Worm (Caenorhabditis elegans) whole organism, early embryonic: Measurements from ENCODE around the gene gcl-1.
"Not testable (repeated sequence)": the region's sequence is repeated elsewhere in the genome, so short reads cannot be mapped to it uniquely, and the experiment has no call there.

Source experiments
- B0310.2 ChIP-seq: sonication (generic microtip); optimal IDR thresholded peaks from 2 replicates; lab custom pipeline; 2016; ENCODE audit warnings: mild to moderate bottlenecking, missing genetic modification characterization, missing compliant biosample characterization
- F13C5.2 ChIP-seq: sonication (generic microtip); optimal IDR thresholded peaks from 2 replicates; lab custom pipeline; 2017; ENCODE audit warnings: mild to moderate bottlenecking, missing genetic modification characterization, inconsistent platforms, missing compliant biosample characterization
- aly-1 ChIP-seq: sonication (generic microtip); optimal IDR thresholded peaks from 2 replicates; lab custom pipeline; 2016; ENCODE audit warnings: missing genetic modification characterization, missing compliant biosample characterization
- ama-1 ChIP-seq: fragments of 150-350 bp; optimal IDR thresholded peaks from 2 replicates; lab custom pipeline; 2014
- ceh-13 ChIP-seq: fragments of 200-800 bp; sonication (Bioruptor generic); optimal IDR thresholded peaks from 2 replicates; lab custom pipeline; 2018; ENCODE audit warnings: mild to moderate bottlenecking, missing genetic modification characterization, missing compliant biosample characterization
- ceh-36 ChIP-seq: sonication (generic microtip); optimal IDR thresholded peaks from 2 replicates; lab custom pipeline; 2016; ENCODE audit warnings: missing genetic modification characterization, inconsistent platforms, missing compliant biosample characterization
- ets-7 ChIP-seq: sonication (generic microtip); optimal IDR thresholded peaks from 2 replicates; lab custom pipeline; 2016; ENCODE audit warnings: missing genotype, missing genetic modification characterization, missing compliant biosample characterization
- flt-1 ChIP-seq: fragments of 200-800 bp; sonication (Bioruptor generic); IDR thresholded peaks from 2 replicates; pipeline ENCODE4 v1.3.6; 2022; ENCODE audit warnings: missing genetic modification characterization, missing compliant biosample characterization
- hmbx-1 ChIP-seq: sonication (generic microtip); optimal IDR thresholded peaks from 2 replicates; lab custom pipeline; 2016; ENCODE audit warnings: mild to moderate bottlenecking, missing genetic modification characterization, missing compliant biosample characterization
- hmg-4 ChIP-seq: fragments of 200-800 bp; sonication (Bioruptor generic); optimal IDR thresholded peaks from 2 replicates; lab custom pipeline; 2018; ENCODE audit warnings: mild to moderate bottlenecking, missing genetic modification characterization, missing compliant biosample characterization
- hnd-1 ChIP-seq: sonication (generic microtip); optimal IDR thresholded peaks from 2 replicates; lab custom pipeline; 2016; ENCODE audit warnings: missing genetic modification characterization, missing compliant biosample characterization
- pes-1 ChIP-seq: fragments of 200-800 bp; sonication (Bioruptor generic); IDR thresholded peaks from 2 replicates; pipeline ENCODE4 v1.3.6; 2022; ENCODE audit warnings: missing genetic modification reagents, missing genetic modification characterization, missing compliant biosample characterization
- scrt-1 ChIP-seq: fragments of 200-800 bp; sonication (Bioruptor generic); IDR thresholded peaks from 2 replicates; pipeline ENCODE4 v1.3.6; 2022; ENCODE audit warnings: missing genetic modification characterization, missing compliant biosample characterization
- sea-1 ChIP-seq: fragments of 200-800 bp; sonication (Bioruptor generic); conservative IDR thresholded peaks from 2 replicates; pipeline ENCODE4 v1.3.6; 2022; ENCODE audit warnings: missing genetic modification characterization, missing compliant biosample characterization
- tbx-11 ChIP-seq: fragments of 200-800 bp; sonication (Bioruptor generic); IDR thresholded peaks from 2 replicates; pipeline ENCODE4 v1.3.6; 2022; ENCODE audit warnings: missing genetic modification characterization, missing compliant biosample characterization
- tbx-37 ChIP-seq: fragments of 200-800 bp; sonication (Bioruptor generic); conservative IDR thresholded peaks from 2 replicates; pipeline ENCODE4 v1.3.6; 2022; ENCODE audit warnings: missing genetic modification reagents, missing genetic modification characterization, missing compliant biosample characterization
- tra-4 ChIP-seq: sonication (generic microtip); optimal IDR thresholded peaks from 2 replicates; lab custom pipeline; 2017; ENCODE audit warnings: missing genetic modification characterization, missing compliant biosample characterization

Gene gcl-1

DNA sequence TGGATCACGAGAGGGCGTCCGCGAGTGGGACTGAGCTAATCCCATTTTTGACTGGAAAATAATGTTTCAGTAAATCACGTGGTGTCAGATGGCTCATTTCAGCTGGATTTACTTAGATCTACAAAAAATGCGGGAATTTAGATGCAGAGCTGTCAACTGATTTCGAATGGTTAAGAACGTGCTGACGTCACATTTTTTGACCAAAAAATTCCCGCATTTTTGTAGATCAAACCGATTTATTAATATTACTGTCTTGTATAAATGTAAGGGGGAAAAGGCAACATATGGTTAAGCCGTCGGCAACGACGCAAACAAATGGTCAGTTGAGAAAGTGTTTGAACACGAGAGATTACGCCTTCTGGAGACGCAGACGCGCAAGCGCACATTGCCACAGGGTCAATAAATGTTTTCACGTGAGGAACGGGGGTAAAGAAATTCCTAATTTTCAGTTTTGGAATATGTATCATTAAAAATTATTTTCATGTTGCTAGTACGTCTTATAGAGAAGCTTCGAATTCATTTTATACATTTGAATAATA, at the start of gene gcl-1:
TSS of gene gcl-1 (minus strand) at position 51 of the 539 bp plus-strand sequence.
- TF ChIP-seq hnd-1 (no peak), F13C5.2 (tag; lab: Kevin White, UChicago) (no peak), B0310.2 (tag; lab: Kevin White, UChicago) (no peak), scrt-1 (GFP tag; lab: Robert Waterston, UW) (no peak), tbx-37 (GFP tag; lab: Robert Waterston, UW) (no peak), pes-1 (GFP tag; lab: Robert Waterston, UW) (no peak), flt-1 (no peak), ama-1 (lab: Kevin White, UChicago) (no peak), hmbx-1 (tag; lab: Kevin White, UChicago) (no peak), ceh-36 (tag; lab: Kevin White, UChicago) (no peak), ceh-13 (GFP tag; lab: Kevin White, UChicago) (no peak), tbx-11 (GFP tag; lab: Robert Waterston, UW) (no peak), ets-7 (tag; lab: Kevin White, UChicago) (no peak), aly-1 (tag; lab: Kevin White, UChicago) (no peak)

DNA sequence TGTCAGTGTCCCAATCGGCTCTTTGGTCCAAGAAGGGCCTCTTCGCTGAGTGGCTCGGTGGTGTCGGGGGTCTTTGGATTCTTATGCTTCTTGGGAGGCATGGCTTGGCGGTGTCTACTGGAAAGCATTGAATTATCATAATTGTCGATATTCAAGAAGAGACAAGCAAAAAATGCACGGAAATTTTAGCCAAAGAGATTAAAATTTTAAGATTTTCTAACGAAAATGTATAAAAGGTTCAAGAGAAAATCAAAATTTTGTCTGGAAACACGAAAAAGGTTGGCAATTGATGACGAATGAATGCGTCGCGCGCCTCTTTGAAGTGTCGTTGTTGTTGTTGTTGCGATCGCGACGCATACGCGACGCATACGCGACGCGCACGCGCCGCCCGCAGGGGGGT, 48.2 kb upstream of the gcl-1 start, which contains the start of gene Y38H8A.12:
TSS of gene Y38H8A.12 (minus strand) at position 101 of the 400 bp plus-strand sequence.
- no peak for TF ChIP-seq tbx-37 (GFP tag; lab: Robert Waterston, UW)
- TF ChIP-seq tbx-11 (GFP tag; lab: Robert Waterston, UW) = no peak
- no peak for TF ChIP-seq F13C5.2 (tag; lab: Kevin White, UChicago)
- no peak for TF ChIP-seq flt-1
- TF ChIP-seq aly-1 (tag; lab: Kevin White, UChicago) = no peak
- TF ChIP-seq ets-7 (tag; lab: Kevin White, UChicago) = no peak
- no peak for TF ChIP-seq ceh-13 (GFP tag; lab: Kevin White, UChicago)
- no peak for TF ChIP-seq scrt-1 (GFP tag; lab: Robert Waterston, UW)
- no peak for TF ChIP-seq hmbx-1 (tag; lab: Kevin White, UChicago)

DNA sequence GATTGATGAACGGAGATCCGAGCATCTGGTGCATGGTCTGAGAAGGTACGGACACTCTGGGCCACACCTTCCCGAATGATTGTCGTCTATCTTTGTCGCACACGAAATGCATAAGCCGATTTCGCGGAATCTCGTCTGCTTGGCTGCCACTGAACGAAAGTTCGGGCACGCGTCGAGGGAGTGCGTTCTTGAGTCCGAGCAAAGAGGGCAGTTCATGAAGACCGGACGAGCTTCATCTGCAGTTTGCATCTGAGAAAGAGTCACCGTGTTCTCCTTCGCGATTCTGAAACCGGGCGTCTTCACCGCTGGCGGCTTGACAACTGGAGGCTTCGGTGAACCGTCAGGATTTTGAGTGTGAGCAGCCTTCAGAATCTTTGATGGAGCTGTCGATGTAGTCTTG, 45.5 kb upstream of the gcl-1 start:
- TF ChIP-seq scrt-1 (GFP tag; lab: Robert Waterston, UW) (0 out of 2 replicates have a peak, but pooled peaks have one; percentile 5), tra-4 (tag; lab: Kevin White, UChicago) (no peak)

DNA sequence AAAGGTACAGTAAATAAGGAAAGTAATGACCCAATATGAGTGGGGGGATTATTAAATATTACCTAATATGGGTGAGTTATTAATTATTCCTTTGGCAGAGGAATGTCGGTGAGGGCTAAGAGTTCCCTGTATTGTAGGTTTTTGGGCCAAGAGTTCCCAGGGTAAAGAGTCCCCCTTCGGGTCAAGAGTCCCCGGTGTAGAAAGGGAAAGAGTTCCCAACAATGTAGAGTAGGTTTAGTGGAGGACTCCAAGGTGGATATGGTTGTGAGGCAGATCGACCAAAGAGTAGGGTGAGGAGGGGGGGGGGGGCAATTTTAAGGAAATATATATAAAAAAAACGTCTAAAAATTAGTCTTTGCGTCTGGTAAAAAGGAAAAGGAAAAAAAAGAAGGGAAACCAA, 44.2 kb upstream of the gcl-1 start:
- TF ChIP-seq tbx-11 (GFP tag; lab: Robert Waterston, UW) = no peak
- TF ChIP-seq tra-4 (tag; lab: Kevin White, UChicago) = no peak
- TF ChIP-seq sea-1 (GFP tag; lab: Robert Waterston, UW) = no peak
- no peak for TF ChIP-seq ceh-36 (tag; lab: Kevin White, UChicago)
- no peak for TF ChIP-seq B0310.2 (tag; lab: Kevin White, UChicago)
- no peak for TF ChIP-seq hnd-1
- no peak for TF ChIP-seq hmg-4 (GFP tag; lab: Kevin White, UChicago)
- TF ChIP-seq ets-7 (tag; lab: Kevin White, UChicago) = no peak
- TF ChIP-seq aly-1 (tag; lab: Kevin White, UChicago) = no peak
- TF ChIP-seq scrt-1 (GFP tag; lab: Robert Waterston, UW) = no peak

DNA sequence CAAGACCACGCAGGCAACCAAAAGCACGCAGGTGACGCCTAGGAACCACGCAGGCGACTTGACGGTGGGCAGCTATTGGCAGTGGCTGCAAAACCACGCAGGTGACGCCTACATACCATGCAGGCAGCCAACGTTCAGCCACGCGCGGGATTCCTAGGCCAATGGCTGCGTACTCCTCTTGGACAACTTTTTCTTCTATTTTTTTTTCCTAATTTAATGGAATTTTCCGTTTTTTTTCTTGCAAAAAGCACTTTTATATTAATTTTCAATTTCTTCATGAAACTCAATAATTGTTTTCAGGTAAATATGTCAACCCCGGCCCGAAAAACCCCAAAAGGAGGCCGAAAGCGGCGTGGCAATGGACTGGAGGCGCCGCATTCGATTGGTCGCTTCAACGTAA, 42.5 kb upstream of the gcl-1 start, which contains the start of gene Y38H8A.7:
TSS of gene Y38H8A.7 (plus strand) at position 301 of the 400 bp plus-strand sequence.
- TF ChIP-seq sea-1 (GFP tag; lab: Robert Waterston, UW); hnd-1; ceh-36 (tag; lab: Kevin White, UChicago): not testable (repeated sequence)

DNA sequence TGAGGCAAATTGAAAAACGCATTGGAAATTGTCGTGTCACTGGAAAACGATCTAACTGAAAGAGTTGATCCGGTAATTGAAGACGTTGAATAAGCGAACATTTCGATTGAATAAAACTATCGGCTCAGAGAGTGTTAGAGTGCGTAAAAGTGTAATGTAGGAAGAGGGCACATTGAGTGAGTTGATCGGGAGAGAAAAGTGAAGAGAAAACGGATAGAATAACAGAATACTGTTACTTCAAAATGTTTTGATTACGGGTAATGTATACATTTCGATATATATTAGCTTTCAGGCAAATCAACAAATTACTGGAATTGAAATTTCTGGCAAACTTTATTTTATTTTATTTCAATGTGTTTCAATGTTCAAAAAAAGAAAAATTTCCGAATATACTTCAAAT, 42.0 kb upstream of the gcl-1 start, which contains the start of gene uso-1:
TSS of gene uso-1 (minus strand) at position 101 of the 400 bp plus-strand sequence.
- no peak for TF ChIP-seq aly-1 (tag; lab: Kevin White, UChicago)
- TF ChIP-seq ama-1 (lab: Kevin White, UChicago) = no peak
- TF ChIP-seq ceh-36 (tag; lab: Kevin White, UChicago) = no peak
- TF ChIP-seq tra-4 (tag; lab: Kevin White, UChicago) = no peak
- TF ChIP-seq ceh-13 (GFP tag; lab: Kevin White, UChicago) = no peak

DNA sequence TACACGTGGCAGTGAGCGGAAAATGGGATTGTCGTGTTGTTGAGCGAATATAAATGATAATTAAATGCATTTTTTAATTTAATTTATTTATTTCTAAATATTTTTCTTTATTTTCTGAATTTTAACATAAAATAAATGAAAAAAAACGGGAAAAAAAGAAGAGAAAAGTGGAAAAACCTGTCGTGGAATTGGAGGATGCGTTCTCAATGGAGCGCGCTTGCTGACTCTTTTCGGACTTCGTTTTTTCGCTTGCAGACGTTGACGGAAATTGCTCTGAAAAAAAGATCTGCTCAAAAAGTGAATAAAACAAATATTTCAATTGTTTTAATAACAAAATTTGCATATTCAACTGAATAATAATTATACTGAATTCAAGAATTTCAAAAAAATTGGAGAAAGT, 40.8 kb upstream of the gcl-1 start:
- TF ChIP-seq scrt-1 (GFP tag; lab: Robert Waterston, UW) (no peak), tra-4 (tag; lab: Kevin White, UChicago) (no peak), ceh-13 (GFP tag; lab: Kevin White, UChicago) (no peak), ceh-36 (tag; lab: Kevin White, UChicago) (no peak), ets-7 (tag; lab: Kevin White, UChicago) (no peak), tbx-37 (GFP tag; lab: Robert Waterston, UW) (no peak), hnd-1 (no peak), F13C5.2 (tag; lab: Kevin White, UChicago) (no peak), ama-1 (lab: Kevin White, UChicago) (no peak), B0310.2 (tag; lab: Kevin White, UChicago) (no peak), sea-1 (GFP tag; lab: Robert Waterston, UW) (no peak), tbx-11 (GFP tag; lab: Robert Waterston, UW) (no peak), pes-1 (GFP tag; lab: Robert Waterston, UW) (no peak)

DNA sequence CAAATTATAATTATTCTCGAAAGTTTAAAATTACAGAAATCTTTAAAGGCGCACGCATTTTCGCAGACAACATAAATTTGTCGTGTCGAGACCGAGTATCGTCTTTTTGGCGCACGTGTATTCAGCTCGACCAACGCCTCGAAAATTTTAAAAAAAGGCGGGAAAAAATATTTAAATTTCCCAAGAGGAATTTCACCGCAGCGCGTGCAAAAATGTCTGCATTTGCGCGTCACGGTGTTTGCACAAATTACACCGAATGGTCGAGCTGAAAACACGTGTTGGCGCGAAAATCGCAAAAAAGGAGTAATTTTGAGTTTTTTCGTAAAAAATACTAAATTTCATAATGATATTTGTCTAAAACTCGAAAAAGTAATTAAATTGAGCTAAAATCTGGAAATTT, 38.0 kb upstream of the gcl-1 start:
- no peak for TF ChIP-seq F13C5.2 (tag; lab: Kevin White, UChicago)
- 0 out of 2 replicates have a peak, but pooled peaks have one; percentile 11 for TF ChIP-seq pes-1 (GFP tag; lab: Robert Waterston, UW)
- no peak for TF ChIP-seq ceh-36 (tag; lab: Kevin White, UChicago)
- no peak for TF ChIP-seq hnd-1
